Fruit fly (Drosophila melanogaster): ENCODE results near the gene CG4935.

The CG4935 gene

dm6 chr2L:16307026-16307703 lies 45.2 kb downstream of the CG4935 start, which contains the start of the genes CG5861 and Syx5 (continued):
- TF ChIP-seq cas (GFP tag; IDR thresholded peaks at IDR 0.05) (0 out of 2 replicates have a peak, but pooled peaks have one; percentile 27), CG3281 (GFP tag; optimal IDR thresholded peaks at IDR 0.05) (peak; percentile 61), caup (GFP tag; optimal IDR thresholded peaks at IDR 0.05; ENCODE audit: severe bottlenecking) (peak; percentile 51), tup (GFP tag; optimal IDR thresholded peaks at IDR 0.05) (peak; percentile 37), lmd (GFP tag; IDR thresholded peaks at IDR 0.05) (peak; percentile 52; the same call in 1 of the 2 replicates), sug (tag; optimal IDR thresholded peaks at IDR 0.05) (peak; percentile 81), CG17829 (tag; optimal IDR thresholded peaks at IDR 0.05) (peak; percentile 80), phol (tag; optimal IDR thresholded peaks at IDR 0.05) (peak; percentile 70), CG10366 (GFP tag; IDR thresholded peaks at IDR 0.05) (peak; percentile 42), gfzf (GFP tag; optimal IDR thresholded peaks at IDR 0.05) (no peak), CG8290 (GFP tag; optimal IDR thresholded peaks at IDR 0.05) (peak; percentile 21), CG8290 (tag; optimal IDR thresholded peaks at IDR 0.05) (no peak), Hr51 (GFP tag; optimal IDR thresholded peaks at IDR 0.05) (no peak), chinmo (GFP tag; IDR thresholded peaks at IDR 0.05; ENCODE audit: partially characterized antibody) (peak; percentile 78; the same call in 3 of the 4 replicates), az2 (GFP tag; optimal IDR thresholded peaks at IDR 0.05) (peak; percentile 53), CkIIα-i1 (GFP tag; IDR thresholded peaks at IDR 0.05) (no peak), CG13894 (tag; optimal IDR thresholded peaks at IDR 0.05) (no peak), CG18262 (tag; optimal IDR thresholded peaks at IDR 0.05) (peak; percentile 62), Sry-δ (GFP tag; optimal IDR thresholded peaks at IDR 0.05) (peak; percentile 58), Dp (GFP tag; optimal IDR thresholded peaks at IDR 0.05) (peak; percentile 35), Ada2b (GFP tag; IDR thresholded peaks at IDR 0.05) (peak; percentile 35; the same call in 1 of the 2 replicates), CG3726 (GFP tag; IDR thresholded peaks at IDR 0.05) (no peak), nau (GFP tag; optimal IDR thresholded peaks at IDR 0.05) (peak; percentile 53), inv (GFP tag; IDR thresholded peaks at IDR 0.05; ENCODE audit: partially characterized antibody) (peak; percentile 84), Opbp (GFP tag; IDR thresholded peaks at IDR 0.05; ENCODE audit: partially characterized antibody) (peak; percentile 76; the same call in 2 of the 3 replicates), CG16779 (GFP tag; IDR thresholded peaks at IDR 0.05) (no peak), CG6654 (GFP tag; optimal IDR thresholded peaks at IDR 0.05) (no peak), CG14667 (GFP tag; IDR thresholded peaks at IDR 0.05) (no peak), Oaz (GFP tag; IDR thresholded peaks at IDR 0.05) (no peak), CG13624 (GFP tag; optimal IDR thresholded peaks at IDR 0.05) (no peak), dm (GFP tag; optimal IDR thresholded peaks at IDR 0.05) (no peak), CrebB (tag; optimal IDR thresholded peaks at IDR 0.05) (peak; percentile 50), CG31388 (GFP tag; optimal IDR thresholded peaks at IDR 0.05) (no peak), z (GFP tag; IDR thresholded peaks at IDR 0.05) (peak; percentile 96), D19B (GFP tag; optimal IDR thresholded peaks at IDR 0.05) (peak; percentile 17), PHDP (tag; optimal IDR thresholded peaks at IDR 0.05) (peak; percentile 57), HmgD (GFP tag; optimal IDR thresholded peaks at IDR 0.05) (no peak), psq (GFP tag; optimal IDR thresholded peaks at IDR 0.05) (no peak), dati (GFP tag; IDR thresholded peaks at IDR 0.05) (no peak), Hmx (GFP tag; optimal IDR thresholded peaks at IDR 0.05) (no peak), CG15269 (tag; optimal IDR thresholded peaks at IDR 0.05) (no peak), CG11093 (GFP tag; IDR thresholded peaks at IDR 0.05) (no peak), CG2129 (GFP tag; IDR thresholded peaks at IDR 0.05; ENCODE audit: partially characterized antibody) (peak; percentile 92), CG14014 (GFP tag; IDR thresholded peaks at IDR 0.05) (peak; percentile 16; the same call in 1 of the 2 replicates), cad (GFP tag; optimal IDR thresholded peaks at IDR 0.05) (no peak), nmo (GFP tag; optimal IDR thresholded peaks at IDR 0.05) (peak; percentile 72), CG10147 (GFP tag; optimal IDR thresholded peaks at IDR 0.05) (peak; percentile 80), NfI (GFP tag; optimal IDR thresholded peaks at IDR 0.05) (peak; percentile 72), Stat92E (GFP tag; optimal IDR thresholded peaks at IDR 0.05) (peak in 1 of 3 experiments; percentile 14)
